Worm (Caenorhabditis elegans): ENCODE measurements around the gene srj-4.
"Not testable (repeated sequence)": the region's sequence is repeated elsewhere in the genome, so short reads cannot be mapped to it uniquely, and the experiment has no call there.

Gene srj-4

DNA sequence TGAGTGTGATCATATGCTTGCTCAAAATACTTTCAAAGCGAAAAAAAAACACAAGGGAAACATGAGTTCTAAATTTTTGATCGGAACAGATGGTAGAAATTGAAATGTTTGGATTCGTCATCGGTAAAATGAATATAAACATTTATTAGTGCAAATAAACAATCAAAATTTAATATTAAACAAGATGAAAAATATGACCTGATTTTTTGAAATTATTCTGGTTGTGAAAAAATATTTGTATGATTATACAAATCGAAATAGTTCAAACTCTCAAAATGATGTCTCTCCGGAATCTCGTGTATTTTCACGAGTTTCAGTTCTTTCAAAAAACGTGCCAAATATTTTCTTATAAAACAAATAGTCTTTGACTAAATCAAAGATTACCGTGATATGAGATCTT is 42.6 kb upstream of the srj-4 start, which contains the start of gene C13C4.7:
Gene C13C4.7 (minus strand): TSS at position 101 of the 400 bp plus-strand sequence.
- TF ChIP-seq grh-1 (GFP tag; IDR thresholded peaks at IDR 0.05): no peak
- no peak for TF ChIP-seq ceh-8 (GFP tag; optimal IDR thresholded peaks at IDR 0.05)
- TF ChIP-seq nhr-90 (tag; optimal IDR thresholded peaks at IDR 0.05; ENCODE audit: poor library complexity): no peak
- no peak for TF ChIP-seq elt-2 (tag; optimal IDR thresholded peaks at IDR 0.05)
- no peak for TF ChIP-seq pag-3 (tag; optimal IDR thresholded peaks at IDR 0.05; ENCODE audit: borderline replicate concordance, insufficient read depth)
- no peak for TF ChIP-seq unc-30 (tag; optimal IDR thresholded peaks at IDR 0.05)
- TF ChIP-seq nhr-28 (tag; optimal IDR thresholded peaks at IDR 0.05): no peak

DNA sequence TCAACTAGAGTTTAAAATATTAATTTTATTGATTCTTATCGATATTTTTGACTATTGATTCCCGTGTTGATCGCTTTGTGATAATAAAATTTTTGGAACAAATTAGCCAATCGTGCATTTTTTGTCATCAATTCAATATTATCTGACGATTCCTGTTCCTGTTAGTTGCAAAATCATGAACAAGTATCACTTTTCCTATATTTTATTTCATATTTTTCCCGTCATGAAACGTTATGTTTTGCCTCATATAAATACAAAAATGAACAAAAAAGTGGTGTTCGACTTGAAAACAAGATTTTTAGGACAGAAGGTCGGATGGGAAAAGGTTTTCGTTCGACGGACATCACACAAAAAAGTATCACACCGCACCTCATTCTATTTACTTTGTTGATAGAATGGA is 41.7 kb upstream of the srj-4 start, which contains the start of gene C13C4.6:
Gene C13C4.6 (plus strand): TSS at position 301 of the 400 bp plus-strand sequence.
- no peak for TF ChIP-seq sox-4 (tag; optimal IDR thresholded peaks at IDR 0.05)
- TF ChIP-seq unc-30 (tag; optimal IDR thresholded peaks at IDR 0.05): no peak
- no peak for TF ChIP-seq tlp-1 (tag; optimal IDR thresholded peaks at IDR 0.05)
- no peak for TF ChIP-seq fkh-4 (tag; optimal IDR thresholded peaks at IDR 0.05; ENCODE audit: borderline replicate concordance)

- not testable (repeated sequence) for TF ChIP-seq nhr-76 (tag; optimal IDR thresholded peaks at IDR 0.05); unc-98 (GFP tag; IDR thresholded peaks at IDR 0.05); C04F5.9 (tag; optimal IDR thresholded peaks at IDR 0.05)
Measured at ce11 chrV:12130688-12131087, 32.3 kb upstream of the srj-4 start, which contains the start of gene C27A7.6. Gene C27A7.6 (minus strand): TSS chrV:12130788.

- TF ChIP-seq ceh-8 (GFP tag; optimal IDR thresholded peaks at IDR 0.05); lin-39 (tag; optimal IDR thresholded peaks at IDR 0.05); lir-3 (tag; optimal IDR thresholded peaks at IDR 0.05; ENCODE audit: poor library complexity): not testable (repeated sequence)
Measured at ce11 chrV:12131157-12131556, 31.8 kb upstream of the srj-4 start, which contains the start of gene enpp-1. Gene enpp-1 (plus strand): TSS chrV:12131457.

- TF ChIP-seq fkh-10 (GFP tag; optimal IDR thresholded peaks at IDR 0.05): no peak
- no peak for TF ChIP-seq pax-3 (tag; optimal IDR thresholded peaks at IDR 0.05)
- no peak for TF ChIP-seq egl-27 (tag; optimal IDR thresholded peaks at IDR 0.05)
- TF ChIP-seq efl-1 (optimal IDR thresholded peaks at IDR 0.05): no peak
- TF ChIP-seq efl-1 (GFP tag; optimal IDR thresholded peaks at IDR 0.05 in 1 of 2): no peak
- TF ChIP-seq unc-130 (tag; optimal IDR thresholded peaks at IDR 0.05): no peak
Measured at ce11 chrV:12137942-12138341, 25.1 kb upstream of the srj-4 start.

- TF ChIP-seq ztf-4 (tag; optimal IDR thresholded peaks at IDR 0.05) (no peak), ama-1 (optimal IDR thresholded peaks at IDR 0.05) (no peak), efl-1 (optimal IDR thresholded peaks at IDR 0.05) (no peak), efl-1 (GFP tag; optimal IDR thresholded peaks at IDR 0.05 in 1 of 2) (peak in 1 of 2 experiments; percentile 27), blmp-1 (tag; optimal IDR thresholded peaks at IDR 0.05) (no peak), unc-86 (tag; optimal IDR thresholded peaks at IDR 0.05) (no peak), grh-1 (GFP tag; IDR thresholded peaks at IDR 0.05) (no peak), ztf-11 (tag; optimal IDR thresholded peaks at IDR 0.05) (no peak), C04F5.9 (tag; optimal IDR thresholded peaks at IDR 0.05) (no peak)
Measured at ce11 chrV:12140625-12141024, 22.4 kb upstream of the srj-4 start, which contains the start of gene C27A7.3. Gene C27A7.3 (plus strand): TSS chrV:12140925.

DNA sequence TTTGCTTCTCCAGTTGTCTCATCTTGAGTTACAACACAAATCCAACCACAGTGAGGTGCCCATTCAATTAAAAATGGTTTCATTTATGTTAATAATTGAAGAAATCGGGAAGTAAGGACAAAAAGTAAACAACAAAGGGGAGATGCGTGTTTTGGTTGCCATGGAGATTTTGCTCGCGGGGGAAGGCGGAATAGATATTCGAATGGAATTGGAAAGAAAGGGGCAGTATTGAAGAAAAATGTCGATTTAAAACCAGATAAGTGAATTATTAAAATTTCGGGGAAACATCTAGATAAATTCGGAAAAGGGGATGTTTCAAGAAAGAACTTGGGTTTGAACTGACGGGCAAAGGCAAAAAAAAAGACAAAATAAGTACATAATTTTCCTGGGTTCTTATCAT is 12.4 kb upstream of the srj-4 start, which contains the start of gene che-11:
Gene che-11 (minus strand): TSS at position 101 of the 400 bp plus-strand sequence.
- no peak for TF ChIP-seq swsn-7 (tag; optimal IDR thresholded peaks at IDR 0.05)
- no peak for TF ChIP-seq nhr-76 (tag; optimal IDR thresholded peaks at IDR 0.05)
- TF ChIP-seq nhr-85 (tag): no peak
- TF ChIP-seq nhr-11 (tag; optimal IDR thresholded peaks at IDR 0.05): no peak
- TF ChIP-seq pqm-1 (tag; optimal IDR thresholded peaks at IDR 0.05): no peak
- no peak for TF ChIP-seq sptf-1 (tag; optimal IDR thresholded peaks at IDR 0.05)
- TF ChIP-seq dpl-1 (GFP tag; optimal IDR thresholded peaks at IDR 0.05): no peak
- no peak for TF ChIP-seq efl-1 (optimal IDR thresholded peaks at IDR 0.05)
- no peak for TF ChIP-seq efl-1 (GFP tag; optimal IDR thresholded peaks at IDR 0.05 in 1 of 2)
- no peak for TF ChIP-seq Y116A8C.19 (tag; optimal IDR thresholded peaks at IDR 0.05; ENCODE audit: borderline replicate concordance)
- TF ChIP-seq ztf-4 (tag; optimal IDR thresholded peaks at IDR 0.05): no peak
- no peak for TF ChIP-seq nhr-237 (tag; optimal IDR thresholded peaks at IDR 0.05)
- no peak for TF ChIP-seq blmp-1 (tag; optimal IDR thresholded peaks at IDR 0.05)
- TF ChIP-seq hpl-2 (GFP tag; optimal IDR thresholded peaks at IDR 0.05): no peak
- no peak for TF ChIP-seq ceh-82 (tag; optimal IDR thresholded peaks at IDR 0.05)
- TF ChIP-seq ztf-11 (tag; optimal IDR thresholded peaks at IDR 0.05): no peak
- TF ChIP-seq nhr-20 (tag; optimal IDR thresholded peaks at IDR 0.05): no peak
- no peak for TF ChIP-seq pax-3 (tag; optimal IDR thresholded peaks at IDR 0.05)
- no peak for TF ChIP-seq nhr-19 (GFP tag; conservative IDR thresholded peaks at IDR 0.05)
- TF ChIP-seq snu-23 (GFP tag; optimal IDR thresholded peaks at IDR 0.05): no peak

Data from whole organism, L1 larva.